Worm (Caenorhabditis elegans) whole organism, L1 larva: Measurements from ENCODE around the gene rha-1.

Experiments used
- C04F5.9 ChIP-seq: sonication (generic microtip); optimal IDR thresholded peaks from 2 replicates; lab custom pipeline; 2016; ENCODE audit warnings: missing genetic modification characterization, missing compliant biosample characterization
- F16B12.6 ChIP-seq: fragments of 150-350 bp; optimal IDR thresholded peaks from 2 replicates; lab custom pipeline; 2014; ENCODE audit warnings: missing biosample characterization, missing genetic modification characterization
- Y116A8C.19 ChIP-seq: sonication (generic microtip); optimal IDR thresholded peaks from 2 replicates; lab custom pipeline; 2016; ENCODE audit warnings: missing compliant biosample characterization, missing genetic modification characterization, borderline replicate concordance
- aha-1 ChIP-seq: fragments of 150-350 bp; optimal IDR thresholded peaks from 2 replicates; lab custom pipeline; 2014; ENCODE audit warnings: missing biosample characterization, missing genetic modification characterization
- aly-2 ChIP-seq: fragments of 150-350 bp; optimal IDR thresholded peaks from 2 replicates; lab custom pipeline; 2014; ENCODE audit warnings: missing biosample characterization, missing genetic modification characterization
- blmp-1 ChIP-seq: fragments of 150-350 bp; optimal IDR thresholded peaks from 2 replicates; lab custom pipeline; 2014; ENCODE audit warnings: missing biosample characterization, missing genetic modification characterization
- ceh-8 ChIP-seq: fragments of 200-800 bp; sonication (Bioruptor generic); optimal IDR thresholded peaks from 2 replicates; lab custom pipeline; 2018; ENCODE audit warnings: mild to moderate bottlenecking, missing genetic modification characterization, moderate library complexity, missing compliant biosample characterization
- ceh-90 ChIP-seq: sonication (generic microtip); optimal IDR thresholded peaks from 2 replicates; lab custom pipeline; 2016; ENCODE audit warnings: missing genetic modification characterization, missing compliant biosample characterization
- ces-1 ChIP-seq: fragments of 150-350 bp; optimal IDR thresholded peaks from 2 replicates; lab custom pipeline; 2014; ENCODE audit warnings: missing biosample characterization, missing genetic modification reagents, missing genetic modification characterization
- efl-1 ChIP-seq, 4 experiments: fragments of 150-350 bp; optimal IDR thresholded peaks in 3 of 4; peaks in 1 of 4; 1 replicate in 1 of 4; 2 replicates in 3 of 4; lab custom pipeline; 2014; ENCODE audit warnings: missing biosample characterization in 2 of 4, missing genetic modification characterization in 2 of 4, missing genetic modification reagents in 2 of 4
- efl-3 ChIP-seq: fragments of 200-800 bp; sonication (Bioruptor generic); optimal IDR thresholded peaks from 2 replicates; lab custom pipeline; 2018; ENCODE audit warnings: mild to moderate bottlenecking, missing genetic modification characterization, missing compliant biosample characterization
- egl-27 ChIP-seq, 2 experiments: fragments of 150-350 bp in 1 of 2; sonication (generic microtip); optimal IDR thresholded peaks; 3 replicates each; lab custom pipeline; 2017 to 2018; ENCODE audit warnings: missing biosample characterization in 2 of 2, missing genetic modification characterization in 2 of 2, missing genetic modification reagents in 2 of 2
- elt-2 ChIP-seq: sonication (generic microtip); optimal IDR thresholded peaks from 2 replicates; lab custom pipeline; 2016; ENCODE audit warnings: missing genetic modification characterization, mild to moderate bottlenecking, inconsistent platforms, missing compliant biosample characterization, missing genetic modification reagents
- elt-3 ChIP-seq, 6 experiments: fragments of 150-350 bp in 1 of 6; sonication (generic microtip); optimal IDR thresholded peaks; 2 replicates each; lab custom pipeline; 2017 to 2018; ENCODE audit warnings: missing biosample characterization in 6 of 6, missing genetic modification characterization in 6 of 6, inconsistent platforms in 1 of 6
- ets-5 ChIP-seq: fragments of 200-800 bp; sonication (Bioruptor generic); IDR thresholded peaks from 2 replicates; pipeline ENCODE4 v1.3.6; 2022; ENCODE audit warnings: missing genetic modification characterization, missing compliant biosample characterization
- fkh-4 ChIP-seq: sonication (generic microtip); optimal IDR thresholded peaks from 2 replicates; lab custom pipeline; 2016; ENCODE audit warnings: missing compliant biosample characterization, missing genetic modification characterization, borderline replicate concordance
- fkh-8 ChIP-seq: sonication (generic microtip); optimal IDR thresholded peaks from 2 replicates; lab custom pipeline; 2016; ENCODE audit warnings: mild to moderate bottlenecking, missing genetic modification characterization, missing compliant biosample characterization
- fos-1 ChIP-seq: fragments of 150-350 bp; optimal IDR thresholded peaks from 2 replicates; lab custom pipeline; 2014; ENCODE audit warnings: missing biosample characterization, missing genetic modification characterization
- grh-1 ChIP-seq: fragments of 200-800 bp; sonication (Bioruptor generic); IDR thresholded peaks from 2 replicates; pipeline ENCODE4 v1.3.6; 2022; ENCODE audit warnings: missing genetic modification reagents, missing genetic modification characterization, missing compliant biosample characterization
- hlh-17 ChIP-seq: fragments of 200-800 bp; sonication (Bioruptor generic); optimal IDR thresholded peaks from 2 replicates; lab custom pipeline; 2018; ENCODE audit warnings: missing genetic modification characterization, mild to moderate bottlenecking, missing compliant biosample characterization, moderate library complexity, borderline replicate concordance
- irx-1 ChIP-seq: sonication (generic microtip); optimal IDR thresholded peaks from 2 replicates; lab custom pipeline; 2016; ENCODE audit warnings: missing genetic modification characterization, missing compliant biosample characterization
- isw-1 ChIP-seq: fragments of 200-800 bp; sonication (Bioruptor generic); IDR thresholded peaks from 2 replicates; pipeline ENCODE4 v1.3.6; 2022; ENCODE audit warnings: missing genetic modification characterization, missing compliant biosample characterization
- jun-1 ChIP-seq: fragments of 150-350 bp; optimal IDR thresholded peaks from 2 replicates; lab custom pipeline; 2014; ENCODE audit warnings: missing biosample characterization, missing genetic modification reagents, missing genetic modification characterization
- lin-13 ChIP-seq: fragments of 150-350 bp; optimal IDR thresholded peaks from 2 replicates; lab custom pipeline; 2014; ENCODE audit warnings: missing biosample characterization, missing genetic modification reagents, missing genetic modification characterization
- lin-15B ChIP-seq: fragments of 150-350 bp; sonication (generic microtip); optimal IDR thresholded peaks from 3 replicates; lab custom pipeline; 2014; ENCODE audit warnings: missing biosample characterization, missing genetic modification characterization
- lin-35 ChIP-seq, 2 experiments: fragments of 150-350 bp; optimal IDR thresholded peaks; 2 replicates each; lab custom pipeline; 2014; ENCODE audit warnings: missing biosample characterization in 2 of 2, missing genetic modification characterization in 2 of 2, missing genetic modification reagents in 2 of 2
- lir-3 ChIP-seq: sonication (generic microtip); optimal IDR thresholded peaks from 2 replicates; lab custom pipeline; 2016; ENCODE audit warnings: mild to moderate bottlenecking, missing genetic modification characterization, moderate library complexity, missing compliant biosample characterization; ENCODE audit not compliant: poor library complexity
- mef-2 ChIP-seq: fragments of 150-350 bp; optimal IDR thresholded peaks from 2 replicates; lab custom pipeline; 2014; ENCODE audit warnings: missing biosample characterization, missing genetic modification characterization
- nhr-28 ChIP-seq: fragments of 150-350 bp; optimal IDR thresholded peaks from 2 replicates; lab custom pipeline; 2014; ENCODE audit warnings: missing biosample characterization, missing genetic modification characterization
- nhr-84 ChIP-seq: sonication (generic microtip); optimal IDR thresholded peaks from 2 replicates; lab custom pipeline; 2017; ENCODE audit warnings: missing biosample characterization, missing genetic modification characterization
- nhr-85 ChIP-seq: sonication (generic microtip); peaks from one replicate; lab custom pipeline; 2016; ENCODE audit warnings: missing genetic modification characterization, inconsistent platforms, missing compliant biosample characterization
- nhr-90 ChIP-seq: sonication (generic microtip); optimal IDR thresholded peaks from 2 replicates; lab custom pipeline; 2016; ENCODE audit warnings: mild to moderate bottlenecking, missing genetic modification characterization, missing compliant biosample characterization; ENCODE audit not compliant: poor library complexity
- pax-3 ChIP-seq: fragments of 200-800 bp; sonication (Bioruptor generic); optimal IDR thresholded peaks from 2 replicates; lab custom pipeline; 2018; ENCODE audit warnings: mild to moderate bottlenecking, missing genetic modification characterization, moderate library complexity, missing compliant biosample characterization
- pqm-1 ChIP-seq: sonication (generic microtip); optimal IDR thresholded peaks from 3 replicates; lab custom pipeline; 2017; ENCODE audit warnings: missing biosample characterization, missing genetic modification characterization
- snu-23 ChIP-seq: sonication (generic microtip); optimal IDR thresholded peaks from 2 replicates; lab custom pipeline; 2016; ENCODE audit warnings: missing genetic modification characterization, missing compliant biosample characterization
- sox-4 ChIP-seq: sonication (generic microtip); optimal IDR thresholded peaks from 2 replicates; lab custom pipeline; 2016; ENCODE audit warnings: missing genetic modification characterization, missing compliant biosample characterization
- sptf-1 ChIP-seq: fragments of 150-350 bp; optimal IDR thresholded peaks from 2 replicates; lab custom pipeline; 2014; ENCODE audit warnings: missing biosample characterization, missing genetic modification characterization
- swsn-7 ChIP-seq: sonication (generic microtip); optimal IDR thresholded peaks from 2 replicates; lab custom pipeline; 2016; ENCODE audit warnings: missing genetic modification characterization, missing compliant biosample characterization
- tbx-2 ChIP-seq: sonication (generic microtip); optimal IDR thresholded peaks from 2 replicates; lab custom pipeline; 2016; ENCODE audit warnings: missing genetic modification characterization, missing compliant biosample characterization
- tlp-1 ChIP-seq: fragments of 150-350 bp; optimal IDR thresholded peaks from 2 replicates; lab custom pipeline; 2014; ENCODE audit warnings: missing biosample characterization, missing genetic modification characterization
- unc-130 ChIP-seq: fragments of 150-350 bp; optimal IDR thresholded peaks from 2 replicates; lab custom pipeline; 2017; ENCODE audit warnings: missing biosample characterization, missing genetic modification characterization, inconsistent platforms
- unc-30 ChIP-seq: sonication (generic microtip); optimal IDR thresholded peaks from 2 replicates; lab custom pipeline; 2017; ENCODE audit warnings: missing biosample characterization, missing genetic modification characterization
- unc-86 ChIP-seq: sonication (generic microtip); optimal IDR thresholded peaks from 2 replicates; lab custom pipeline; 2016; ENCODE audit warnings: missing genetic modification characterization, missing compliant biosample characterization
- vab-15 ChIP-seq: sonication (generic microtip); optimal IDR thresholded peaks from 2 replicates; lab custom pipeline; 2017; ENCODE audit warnings: missing genotype, mild to moderate bottlenecking, missing genetic modification characterization, missing compliant biosample characterization
- zip-4 ChIP-seq: fragments of 200-800 bp; sonication (Bioruptor generic); optimal IDR thresholded peaks from 2 replicates; lab custom pipeline; 2018; ENCODE audit warnings: mild to moderate bottlenecking, missing genetic modification characterization, moderate library complexity, missing compliant biosample characterization
- ztf-11 ChIP-seq, 2 experiments: sonication (generic microtip); optimal IDR thresholded peaks; 2 replicates each; lab custom pipeline; 2016 to 2017; ENCODE audit warnings: missing genetic modification characterization in 2 of 2, missing biosample characterization in 1 of 2, missing compliant biosample characterization in 1 of 2
- ztf-4 ChIP-seq: fragments of 150-350 bp; optimal IDR thresholded peaks from 2 replicates; lab custom pipeline; 2014; ENCODE audit warnings: missing biosample characterization, missing genetic modification characterization

Gene rha-1

DNA sequence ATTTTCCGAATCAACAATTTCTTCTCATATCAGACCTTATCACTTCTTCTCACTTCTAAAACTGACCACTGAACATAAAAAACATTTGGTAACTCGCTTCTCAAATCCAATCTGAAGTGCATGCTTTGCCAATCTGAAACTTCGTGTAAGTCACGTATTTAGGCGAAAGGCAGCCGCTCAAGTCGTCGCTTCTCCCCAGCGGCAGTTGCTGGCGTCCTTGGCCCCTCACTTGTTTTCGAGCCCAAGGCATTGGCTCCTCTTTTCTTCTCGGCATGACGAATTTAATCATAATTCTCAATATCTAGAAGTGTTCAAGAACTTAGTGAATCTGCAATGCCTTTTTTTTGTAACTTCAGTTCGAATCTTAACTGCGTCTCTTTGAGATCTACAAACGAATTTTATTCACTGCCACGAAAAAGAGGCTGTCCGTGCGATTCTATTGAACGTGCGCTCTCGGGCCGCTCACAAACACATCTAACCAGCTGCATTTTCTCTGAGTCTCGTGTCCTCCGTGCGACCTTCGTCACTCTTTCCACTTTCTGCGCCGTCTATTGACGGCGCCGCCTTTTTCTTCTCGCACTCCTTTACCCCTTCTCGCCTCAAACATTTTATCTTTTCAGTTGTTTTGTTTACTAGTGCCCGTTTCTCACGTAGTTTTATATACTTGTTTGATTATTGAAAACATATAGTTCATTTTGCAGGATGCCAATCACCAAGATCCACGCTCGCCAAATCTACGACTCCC is 48.1 kb upstream of the rha-1 start (continued):
- no peak for TF ChIP-seq ceh-8
- no peak for TF ChIP-seq grh-1
- no peak for TF ChIP-seq elt-3 (tag; optimal IDR thresholded peaks at IDR 0.05; lab: Kevin White, UChicago)
- no peak for TF ChIP-seq Y116A8C.19 (tag; lab: Kevin White, UChicago)
- no peak for TF ChIP-seq fkh-4 (tag; lab: Kevin White, UChicago)
- no peak for TF ChIP-seq sptf-1 (tag; lab: Kevin White, UChicago)
- no peak for TF ChIP-seq mef-2 (tag; lab: Kevin White, UChicago)
- no peak for TF ChIP-seq nhr-90 (tag; lab: Kevin White, UChicago)
- no peak for TF ChIP-seq nhr-28 (tag; lab: Kevin White, UChicago)
- no peak for TF ChIP-seq lin-15B
- no peak for TF ChIP-seq unc-30 (tag; lab: Kevin White, UChicago)
- no peak for TF ChIP-seq blmp-1 (tag; lab: Kevin White, UChicago)
- no peak for TF ChIP-seq egl-27 (tag; optimal IDR thresholded peaks at IDR 0.05; lab: Kevin White, UChicago)
- TF ChIP-seq lir-3 (tag; lab: Kevin White, UChicago) = no peak
- no peak for TF ChIP-seq unc-86 (tag; lab: Kevin White, UChicago)
- TF ChIP-seq ztf-4 = no peak
- no peak for TF ChIP-seq tbx-2
- TF ChIP-seq pax-3 = no peak
- peak; percentile 21 for TF ChIP-seq swsn-7 (tag; lab: Kevin White, UChicago)
- TF ChIP-seq unc-130 (tag; lab: Kevin White, UChicago) = peak; percentile 15
- peak; percentile 56 for TF ChIP-seq snu-23 (GFP tag; lab: Kevin White, UChicago)
- TF ChIP-seq nhr-85 (tag; lab: Kevin White, UChicago) = no peak
- no peak for TF ChIP-seq efl-1 (optimal IDR thresholded peaks at IDR 0.05; lab: Kevin White, UChicago)
- TF ChIP-seq efl-1 (GFP tag; optimal IDR thresholded peaks at IDR 0.05 in 1 of 2; lab: Kevin White, UChicago) = peak; percentile 3 to 6
- no peak for TF ChIP-seq aly-2
- TF ChIP-seq fkh-8 (tag; lab: Kevin White, UChicago) = no peak
- no peak for TF ChIP-seq irx-1 (tag; lab: Kevin White, UChicago)
- no peak for TF ChIP-seq sox-4 (tag; lab: Kevin White, UChicago)
- TF ChIP-seq nhr-84 (tag; lab: Kevin White, UChicago) = no peak
- no peak for TF ChIP-seq jun-1 (tag; lab: Kevin White, UChicago)
- no peak for TF ChIP-seq isw-1 (GFP tag; lab: Robert Waterston, UW)
- TF ChIP-seq efl-3 (GFP tag; lab: Kevin White, UChicago) = no peak
- TF ChIP-seq lin-13 (GFP tag; lab: Kevin White, UChicago) = no peak
- TF ChIP-seq lin-35 (GFP tag; optimal IDR thresholded peaks at IDR 0.05; lab: Kevin White, UChicago) = peak; percentile 29 to 31
- TF ChIP-seq vab-15 = no peak
- no peak for TF ChIP-seq C04F5.9 (tag; lab: Kevin White, UChicago)
- no peak for TF ChIP-seq zip-4 (GFP tag; lab: Kevin White, UChicago)
- no peak for TF ChIP-seq aha-1 (tag; lab: Kevin White, UChicago)
- TF ChIP-seq hlh-17 (GFP tag; lab: Kevin White, UChicago) = no peak
- no peak for TF ChIP-seq ces-1 (GFP tag; lab: Kevin White, UChicago)
- no peak for TF ChIP-seq tlp-1 (tag; lab: Kevin White, UChicago)
- TF ChIP-seq fos-1 (tag; lab: Kevin White, UChicago) = no peak
- no peak for TF ChIP-seq ztf-11 (tag; optimal IDR thresholded peaks at IDR 0.05; lab: Kevin White, UChicago)
- no peak for TF ChIP-seq ceh-90 (tag; lab: Kevin White, UChicago)
- no peak for TF ChIP-seq ets-5 (GFP tag; lab: Robert Waterston, UW)
- no peak for TF ChIP-seq elt-2 (tag; lab: Kevin White, UChicago)
- TF ChIP-seq F16B12.6 (tag; lab: Kevin White, UChicago) = no peak
- no peak for TF ChIP-seq pqm-1 (tag; lab: Kevin White, UChicago)
